Fruit fly (Drosophila melanogaster) whole organism, pupa: ENCODE results near the gene MED26.
A peak's percentile ranks its signal among the peaks of the same experiment; 100 is the strongest.
"Not testable (repeated sequence)": the region's sequence is repeated elsewhere in the genome, so short reads cannot be mapped to it uniquely, and the experiment has no call there.

Experiments
- CG10348 ChIP-seq: fragments of 200-800 bp; sonication (Bioruptor generic); IDR thresholded peaks from 2 replicates; pipeline ENCODE4 v1.3.6; 2022; ENCODE audit warnings: missing biosample characterization, missing genetic modification characterization
- CG12605 ChIP-seq: fragments of 200-800 bp; sonication (Bioruptor generic); IDR thresholded peaks from 2 replicates; pipeline ENCODE4 v1.3.6; 2022; ENCODE audit warnings: missing biosample characterization, missing genetic modification characterization
- CG13204 ChIP-seq: fragments of 200-800 bp; sonication (Bioruptor generic); optimal IDR thresholded peaks from 2 replicates; lab custom pipeline; 2018; ENCODE audit warnings: missing biosample characterization, mild to moderate bottlenecking, missing genetic modification characterization, moderate library complexity
- CG14655 ChIP-seq: fragments of 200-800 bp; sonication (Bioruptor generic); optimal IDR thresholded peaks from 3 replicates; lab custom pipeline; 2017; ENCODE audit warnings: mild to moderate bottlenecking, missing biosample characterization, missing genetic modification reagents, missing genetic modification characterization
- CG15710 ChIP-seq: fragments of 200-800 bp; sonication (Bioruptor generic); optimal IDR thresholded peaks from 2 replicates; lab custom pipeline; 2018; ENCODE audit warnings: missing biosample characterization, mild to moderate bottlenecking, missing genetic modification characterization, moderate library complexity
- CG17806 ChIP-seq: fragments of 200-800 bp; sonication (Bioruptor generic); optimal IDR thresholded peaks from 2 replicates; lab custom pipeline; 2018; ENCODE audit warnings: missing biosample characterization, mild to moderate bottlenecking, missing genetic modification characterization, moderate library complexity
- CG32121 ChIP-seq: fragments of 200-800 bp; sonication (Bioruptor generic); IDR thresholded peaks from 2 replicates; pipeline ENCODE4 v1.3.6; 2022; ENCODE audit warnings: missing biosample characterization, missing genetic modification characterization
- CG34367 ChIP-seq: fragments of 200-800 bp; sonication (Bioruptor generic); optimal IDR thresholded peaks from 2 replicates; lab custom pipeline; 2018; ENCODE audit warnings: missing biosample characterization, mild to moderate bottlenecking, missing genetic modification characterization
- CG4496 ChIP-seq: fragments of 200-800 bp; sonication (Bioruptor generic); IDR thresholded peaks from 3 replicates; pipeline ENCODE4 v1.3.6; 2022; ENCODE audit warnings: missing biosample characterization, missing genetic modification characterization
- CG8159 ChIP-seq: fragments of 200-800 bp; sonication (Bioruptor generic); optimal IDR thresholded peaks from 3 replicates; lab custom pipeline; 2018; ENCODE audit warnings: missing biosample characterization, mild to moderate bottlenecking, missing genetic modification characterization, moderate library complexity
- CG8301 ChIP-seq: fragments of 200-800 bp; sonication (Bioruptor generic); optimal IDR thresholded peaks from 2 replicates; lab custom pipeline; 2018; ENCODE audit warnings: missing biosample characterization, mild to moderate bottlenecking, missing genetic modification characterization
- CG9948 ChIP-seq: fragments of 200-800 bp; sonication (Bioruptor generic); optimal IDR thresholded peaks from 2 replicates; lab custom pipeline; 2018; ENCODE audit warnings: missing biosample characterization, mild to moderate bottlenecking, missing genetic modification characterization, moderate library complexity
- D1 ChIP-seq: fragments of 200-800 bp; sonication (Bioruptor generic); optimal IDR thresholded peaks from 2 replicates; lab custom pipeline; 2018; ENCODE audit warnings: missing biosample characterization, mild to moderate bottlenecking, missing genetic modification characterization, moderate library complexity
- EcR ChIP-seq: fragments of 200-800 bp; sonication (Bioruptor generic); optimal IDR thresholded peaks from 3 replicates; lab custom pipeline; 2019; ENCODE audit warnings: missing biosample characterization, missing genetic modification characterization, mild to moderate bottlenecking, moderate library complexity, missing genetic modification reagents
- Ets98B ChIP-seq: fragments of 200-800 bp; sonication (Bioruptor generic); IDR thresholded peaks from 2 replicates; pipeline ENCODE4 v1.3.6; 2022; ENCODE audit warnings: missing biosample characterization, missing genetic modification characterization
- Pif1A ChIP-seq: fragments of 200-800 bp; sonication (Bioruptor generic); optimal IDR thresholded peaks from 3 replicates; lab custom pipeline; 2016; ENCODE audit warnings: missing biosample characterization, missing genetic modification characterization
- Pif1B ChIP-seq: fragments of 200-800 bp; sonication (Bioruptor generic); optimal IDR thresholded peaks from 3 replicates; lab custom pipeline; 2016; ENCODE audit warnings: missing biosample characterization, missing genetic modification characterization
- Snoo ChIP-seq: fragments of 200-800 bp; sonication (Bioruptor generic); optimal IDR thresholded peaks from 3 replicates; lab custom pipeline; 2017; ENCODE audit warnings: missing biosample characterization, mild to moderate bottlenecking, missing genetic modification characterization, inconsistent platforms
- fd96Ca ChIP-seq: fragments of 200-800 bp; sonication (Bioruptor generic); IDR thresholded peaks from 3 replicates; pipeline ENCODE4 v1.3.6; 2022; ENCODE audit warnings: missing biosample characterization, missing genetic modification characterization
- gl ChIP-seq: fragments of 200-800 bp; sonication (Bioruptor generic); optimal IDR thresholded peaks from 2 replicates; lab custom pipeline; 2018; ENCODE audit warnings: missing biosample characterization, mild to moderate bottlenecking, missing genetic modification characterization
- rn ChIP-seq: fragments of 200-800 bp; sonication (Bioruptor generic); IDR thresholded peaks from 2 replicates; pipeline ENCODE4 v1.3.6; 2022; ENCODE audit warnings: missing biosample characterization, missing genetic modification characterization

The MED26 gene

dm6 chr4:788878-789277 is at the start of gene MED26:
Gene MED26, minus strand, starts transcription at chr4:788978.
- not testable (repeated sequence) for TF ChIP-seq CG13204 (GFP tag; lab: Kevin White, UChicago); EcR (GFP tag; lab: Kevin White, UChicago); CG8301 (tag; lab: Kevin White, UChicago)
- TF ChIP-seq, all 21 proteins: peak for 0; not testable (repeated sequence) for 21

- TF ChIP-seq CG9948 (no peak), CG17806 (tag; lab: Kevin White, UChicago) (no peak), CG12605 (GFP tag; lab: Robert Waterston, UW) (no peak), Snoo (tag; lab: Kevin White, UChicago) (no peak), CG15710 (no peak), CG13204 (GFP tag; lab: Kevin White, UChicago) (no peak), CG10348 (GFP tag; lab: Robert Waterston, UW) (no peak), CG4496 (no peak), rn (GFP tag; lab: Robert Waterston, UW) (no peak), Pif1B (GFP tag; lab: Kevin White, UChicago) (no peak), gl (no peak), CG34367 (tag; lab: Kevin White, UChicago) (no peak)
- TF ChIP-seq, all 21 proteins: peak for 0
These were observed 46.9 kb upstream of the MED26 start for dm6 chr4:835535-836138.

dm6 chr4:834837-835534 is 46.2 kb upstream of the MED26 start:
- TF ChIP-seq CG32121 (no peak), CG10348 (GFP tag; lab: Robert Waterston, UW) (no peak), Ets98B (GFP tag; lab: Robert Waterston, UW) (no peak), rn (GFP tag; lab: Robert Waterston, UW) (no peak)

dm6 chr4:834452-834820 is 45.7 kb upstream of the MED26 start:
- TF ChIP-seq CG12605 (GFP tag; lab: Robert Waterston, UW) (peak; percentile 1; the same call in 1 of the 2 replicates), fd96Ca (GFP tag; lab: Robert Waterston, UW) (no peak)

- TF ChIP-seq gl (peak; percentile 16), CG10348 (GFP tag; lab: Robert Waterston, UW) (no peak), Snoo (tag; lab: Kevin White, UChicago) (no peak), fd96Ca (GFP tag; lab: Robert Waterston, UW) (no peak), CG12605 (GFP tag; lab: Robert Waterston, UW) (0 out of 2 replicates have a peak, but pooled peaks have one; percentile 17), Ets98B (GFP tag; lab: Robert Waterston, UW) (no peak)
These were observed 45.1 kb upstream of the MED26 start, which contains the start of gene Sox102F for dm6 chr4:833790-834451. Gene Sox102F, minus strand, starts transcription at chr4:834393.

dm6 chr4:832985-833384 is 44.2 kb upstream of the MED26 start:
- TF ChIP-seq EcR (GFP tag; lab: Kevin White, UChicago) (peak; percentile 72), CG34367 (tag; lab: Kevin White, UChicago) (no peak), gl (no peak)

- TF ChIP-seq CG8159 (tag; lab: Kevin White, UChicago), result peak; percentile 30
- TF ChIP-seq CG17806 (tag; lab: Kevin White, UChicago), result peak; percentile 17
- TF ChIP-seq CG9948, result peak; percentile 22
- peak; percentile 41 for TF ChIP-seq CG8301 (tag; lab: Kevin White, UChicago)
- peak; percentile 63 for TF ChIP-seq CG14655
- TF ChIP-seq D1 (tag; lab: Kevin White, UChicago), result no peak
- TF ChIP-seq rn (GFP tag; lab: Robert Waterston, UW), result no peak
These were observed 43.0 kb upstream of the MED26 start for dm6 chr4:831790-832189.

dm6 chr4:829783-830182 is 41.0 kb upstream of the MED26 start:
- peak; percentile 56 for TF ChIP-seq gl
- TF ChIP-seq CG8159 (tag; lab: Kevin White, UChicago), result peak; percentile 37
- TF ChIP-seq CG8301 (tag; lab: Kevin White, UChicago), result no peak
- TF ChIP-seq CG17806 (tag; lab: Kevin White, UChicago), result peak; percentile 43
- no peak for TF ChIP-seq D1 (tag; lab: Kevin White, UChicago)
- TF ChIP-seq CG34367 (tag; lab: Kevin White, UChicago), result peak; percentile 51
- TF ChIP-seq CG32121, result 0 out of 2 replicates have a peak, but pooled peaks have one; percentile 19
- peak; percentile 62 for TF ChIP-seq Pif1B (GFP tag; lab: Kevin White, UChicago)
- peak; percentile 78 for TF ChIP-seq Pif1A
- TF ChIP-seq CG14655, result peak; percentile 24
- TF ChIP-seq CG15710, result peak; percentile 61
- TF ChIP-seq CG9948, result no peak
